Worm (Caenorhabditis elegans): ENCODE results near the gene irg-1.

The irg-1 gene

ce11 chrV:3551765-3552164 is 28.4 kb downstream of the irg-1 start, which contains the start of gene grl-28:
grl-28 (minus strand) TSS chrV:3551865.
- TF ChIP-seq tbx-7 (tag; optimal IDR thresholded peaks at IDR 0.05), result no peak
- no peak for TF ChIP-seq lim-6 (tag; optimal IDR thresholded peaks at IDR 0.05)
- no peak for TF ChIP-seq ztf-16 (tag; optimal IDR thresholded peaks at IDR 0.05)
- no peak for TF ChIP-seq ceh-2 (tag; optimal IDR thresholded peaks at IDR 0.05)
- TF ChIP-seq T23F11.4 (GFP tag; optimal IDR thresholded peaks at IDR 0.05), result no peak
- no peak for TF ChIP-seq sox-2 (GFP tag; IDR thresholded peaks at IDR 0.05)
- no peak for TF ChIP-seq nhr-232 (tag; optimal IDR thresholded peaks at IDR 0.05)
- TF ChIP-seq pha-2 (tag; optimal IDR thresholded peaks at IDR 0.05), result no peak
- TF ChIP-seq dmd-4 (tag; optimal IDR thresholded peaks at IDR 0.05; ENCODE audit: borderline replicate concordance), result no peak
- no peak for TF ChIP-seq ceh-48 (tag; optimal IDR thresholded peaks at IDR 0.05)

- TF ChIP-seq unc-55 (GFP tag; optimal IDR thresholded peaks at IDR 0.05) (no peak), elt-2 (tag; optimal IDR thresholded peaks at IDR 0.05) (peak; percentile 86), pha-4 (tag; optimal IDR thresholded peaks at IDR 0.05) (no peak), pha-2 (tag; optimal IDR thresholded peaks at IDR 0.05) (no peak), che-1 (tag; optimal IDR thresholded peaks at IDR 0.05) (no peak), ceh-31 (tag; optimal IDR thresholded peaks at IDR 0.05) (no peak)
Observed at ce11 chrV:3552740-3553469, 29.5 kb downstream of the irg-1 start, which contains the start of gene T24A6.20. T24A6.20 (plus strand) TSS chrV:3553134.

- TF ChIP-seq ceh-34 (tag; optimal IDR thresholded peaks at IDR 0.05) (no peak), madf-2 (tag; optimal IDR thresholded peaks at IDR 0.05) (no peak), zip-5 (tag; optimal IDR thresholded peaks at IDR 0.05) (no peak), nhr-11 (tag; optimal IDR thresholded peaks at IDR 0.05) (no peak), pax-1 (tag; optimal IDR thresholded peaks at IDR 0.05) (no peak), ceh-30 (tag; optimal IDR thresholded peaks at IDR 0.05) (no peak), ceh-22 (tag; optimal IDR thresholded peaks at IDR 0.05) (no peak), dve-1 (tag; optimal IDR thresholded peaks at IDR 0.05) (no peak), hlh-15 (tag; optimal IDR thresholded peaks at IDR 0.05) (no peak), pqm-1 (tag; optimal IDR thresholded peaks at IDR 0.05) (no peak), ttx-3 (tag; optimal IDR thresholded peaks at IDR 0.05) (no peak), npax-4 (tag; optimal IDR thresholded peaks at IDR 0.05) (no peak), ceh-14 (tag; optimal IDR thresholded peaks at IDR 0.05) (no peak), ahr-1 (tag; optimal IDR thresholded peaks at IDR 0.05) (no peak), ref-2 (tag; optimal IDR thresholded peaks at IDR 0.05) (no peak)
Observed at ce11 chrV:3554869-3555268, 31.5 kb downstream of the irg-1 start, which contains the start of gene grl-29. grl-29 (minus strand) TSS chrV:3555236.

ce11 chrV:3555986-3556385 is 32.6 kb downstream of the irg-1 start, which contains the start of gene grl-30:
grl-30 (plus strand) TSS chrV:3556286.
- TF ChIP-seq ref-2 (tag; optimal IDR thresholded peaks at IDR 0.05), result no peak
- TF ChIP-seq npax-4 (tag; optimal IDR thresholded peaks at IDR 0.05), result no peak
- no peak for TF ChIP-seq rnt-1 (tag; optimal IDR thresholded peaks at IDR 0.05)
- no peak for TF ChIP-seq nfya-1 (tag; optimal IDR thresholded peaks at IDR 0.05)
- no peak for TF ChIP-seq mec-3 (tag; optimal IDR thresholded peaks at IDR 0.05; ENCODE audit: borderline replicate concordance)
- TF ChIP-seq lin-11 (tag; optimal IDR thresholded peaks at IDR 0.05), result no peak
- no peak for TF ChIP-seq tbx-2 (tag; optimal IDR thresholded peaks at IDR 0.05)
- no peak for TF ChIP-seq T23F11.4 (GFP tag; optimal IDR thresholded peaks at IDR 0.05)
- no peak for TF ChIP-seq ceh-18 (tag; optimal IDR thresholded peaks at IDR 0.05)

- TF ChIP-seq elt-2 (tag; optimal IDR thresholded peaks at IDR 0.05), result no peak
- TF ChIP-seq ceh-48 (tag; optimal IDR thresholded peaks at IDR 0.05), result no peak
- no peak for TF ChIP-seq lin-11 (tag; optimal IDR thresholded peaks at IDR 0.05)
- no peak for TF ChIP-seq Y22D7AL.16 (tag; optimal IDR thresholded peaks at IDR 0.05)
- TF ChIP-seq ttx-3 (tag; optimal IDR thresholded peaks at IDR 0.05), result no peak
Observed at ce11 chrV:3557422-3557821, 34.0 kb downstream of the irg-1 start, which contains the start of gene grl-31. grl-31 (minus strand) TSS chrV:3557778.

Data from whole organism, late embryonic.